Worm (Caenorhabditis elegans) whole organism, mixed stage, embryonic: ENCODE data around the gene gakh-1.

ENCODE experiments used
- sem-2 ChIP-seq: fragments of 200-800 bp; sonication (Bioruptor generic); optimal IDR thresholded peaks from 2 replicates; lab custom pipeline; 2018; ENCODE audit warnings: mild to moderate bottlenecking, missing genetic modification characterization, missing compliant biosample characterization
- ztf-11 ChIP-seq: fragments of 150-350 bp; optimal IDR thresholded peaks from 2 replicates; lab custom pipeline; 2014; ENCODE audit warnings: missing biosample characterization, missing genetic modification characterization

- TF ChIP-seq ztf-11 (tag; lab: Kevin White, UChicago) (no peak), sem-2 (GFP tag; lab: Kevin White, UChicago) (no peak)
Observed at ce11 chrX:5829175-5829574, 46.9 kb downstream of the gakh-1 start, which contains the start of gene acp-5.
